Worm (Caenorhabditis elegans): Measurements from ENCODE around the gene B0228.8.

Gene B0228.8

ce11 chrII:7765456-7765855, 4.1 kb upstream of the B0228.8 start, which contains the start of gene srh-39:
TSS of gene srh-39 (minus strand) at chrII:7765556.
- TF ChIP-seq ceh-16 (tag; optimal IDR thresholded peaks at IDR 0.05) (no peak), nhr-23 (tag; optimal IDR thresholded peaks at IDR 0.05) (no peak), nhr-76 (tag; optimal IDR thresholded peaks at IDR 0.05) (no peak), nhr-28 (tag; optimal IDR thresholded peaks at IDR 0.05) (no peak), fkh-10 (GFP tag; optimal IDR thresholded peaks at IDR 0.05) (no peak), ceh-28 (tag; optimal IDR thresholded peaks at IDR 0.05) (no peak), skn-1 (tag; optimal IDR thresholded peaks at IDR 0.05) (no peak), tbx-2 (tag; optimal IDR thresholded peaks at IDR 0.05) (no peak), nhr-25 (tag; optimal IDR thresholded peaks at IDR 0.05) (no peak), pha-4 (tag; optimal IDR thresholded peaks at IDR 0.05) (no peak), elt-1 (tag; optimal IDR thresholded peaks at IDR 0.05) (no peak), elt-2 (tag; optimal IDR thresholded peaks at IDR 0.05) (no peak), unc-62 (GFP tag; optimal IDR thresholded peaks at IDR 0.05) (no peak), egl-5 (tag; optimal IDR thresholded peaks at IDR 0.05) (no peak), R02D3.7 (tag; optimal IDR thresholded peaks at IDR 0.05) (no peak), mml-1 (tag; optimal IDR thresholded peaks at IDR 0.05) (no peak), aly-2 (tag; optimal IDR thresholded peaks at IDR 0.05) (no peak), nhr-43 (tag; optimal IDR thresholded peaks at IDR 0.05; ENCODE audit: poor library complexity, severe bottlenecking) (no peak), nhr-237 (tag; optimal IDR thresholded peaks at IDR 0.05) (no peak), lin-39 (tag; optimal IDR thresholded peaks at IDR 0.05) (no peak)

- TF ChIP-seq mdl-1 (tag; optimal IDR thresholded peaks at IDR 0.05) (no peak), ceh-16 (tag; optimal IDR thresholded peaks at IDR 0.05) (no peak), ztf-4 (tag; optimal IDR thresholded peaks at IDR 0.05) (no peak), ztf-11 (tag; optimal IDR thresholded peaks at IDR 0.05) (no peak), lin-15B (tag; optimal IDR thresholded peaks at IDR 0.05) (no peak), aly-2 (tag; optimal IDR thresholded peaks at IDR 0.05) (no peak), ama-1 (optimal IDR thresholded peaks at IDR 0.05) (no peak), jun-1 (tag; optimal IDR thresholded peaks at IDR 0.05) (no peak), fos-1 (tag; optimal IDR thresholded peaks at IDR 0.05) (no peak), eor-1 (tag; optimal IDR thresholded peaks at IDR 0.05) (no peak), nhr-76 (tag; optimal IDR thresholded peaks at IDR 0.05) (no peak), ceh-28 (tag; optimal IDR thresholded peaks at IDR 0.05) (no peak), pqm-1 (tag; optimal IDR thresholded peaks at IDR 0.05) (no peak), tbx-2 (tag; optimal IDR thresholded peaks at IDR 0.05) (no peak), nhr-77 (tag; optimal IDR thresholded peaks at IDR 0.05) (no peak), egl-27 (tag; optimal IDR thresholded peaks at IDR 0.05) (no peak), elt-3 (tag; optimal IDR thresholded peaks at IDR 0.05) (no peak)
Observed at ce11 chrII:7763569-7763968, 2.2 kb upstream of the B0228.8 start, which contains the start of gene B0228.9. TSS of gene B0228.9 (minus strand) at chrII:7763669.

ce11 chrII:7758397-7759135, 2.8 kb downstream of the B0228.8 start, which contains the start of gene B0228.7:
TSS of gene B0228.7 (minus strand) at chrII:7759023.
- TF ChIP-seq hmg-11 (tag; optimal IDR thresholded peaks at IDR 0.05) (peak; percentile 10), lin-39 (tag; optimal IDR thresholded peaks at IDR 0.05) (peak; percentile 7), ztf-4 (tag; optimal IDR thresholded peaks at IDR 0.05) (no peak), ceh-28 (tag; optimal IDR thresholded peaks at IDR 0.05) (peak; percentile 24), elt-2 (tag; optimal IDR thresholded peaks at IDR 0.05) (peak; percentile 78), nhr-28 (tag; optimal IDR thresholded peaks at IDR 0.05) (no peak), unc-62 (GFP tag; optimal IDR thresholded peaks at IDR 0.05) (no peak), pqm-1 (tag; optimal IDR thresholded peaks at IDR 0.05) (peak; percentile 38), ama-1 (optimal IDR thresholded peaks at IDR 0.05) (peak; percentile 30), nfya-1 (tag; optimal IDR thresholded peaks at IDR 0.05; ENCODE audit: insufficient read depth) (peak; percentile 49), pha-4 (tag; optimal IDR thresholded peaks at IDR 0.05) (peak; percentile 64), lin-15B (tag; optimal IDR thresholded peaks at IDR 0.05) (peak; percentile 22), nhr-43 (tag; optimal IDR thresholded peaks at IDR 0.05; ENCODE audit: poor library complexity, severe bottlenecking) (no peak)

ce11 chrII:7756810-7757209, 4.5 kb downstream of the B0228.8 start:
- TF ChIP-seq nhr-43 (tag; optimal IDR thresholded peaks at IDR 0.05; ENCODE audit: poor library complexity, severe bottlenecking) (peak; percentile 57), lsy-12 (tag; optimal IDR thresholded peaks at IDR 0.05) (peak; percentile 40), nhr-76 (tag; optimal IDR thresholded peaks at IDR 0.05) (no peak), nhr-28 (tag; optimal IDR thresholded peaks at IDR 0.05) (no peak), nhr-12 (tag; optimal IDR thresholded peaks at IDR 0.05) (no peak), snpc-4 (tag; optimal IDR thresholded peaks at IDR 0.05) (no peak), R02D3.7 (tag; optimal IDR thresholded peaks at IDR 0.05) (peak; percentile 13), pqm-1 (tag; optimal IDR thresholded peaks at IDR 0.05) (peak; percentile 59), lin-15B (tag; optimal IDR thresholded peaks at IDR 0.05) (peak; percentile 11), unc-62 (GFP tag; optimal IDR thresholded peaks at IDR 0.05) (no peak), mdl-1 (tag; optimal IDR thresholded peaks at IDR 0.05) (no peak), nhr-237 (tag; optimal IDR thresholded peaks at IDR 0.05) (no peak), ZK546.5 (tag; optimal IDR thresholded peaks at IDR 0.05) (no peak), ceh-9 (tag; optimal IDR thresholded peaks at IDR 0.05) (no peak), fos-1 (tag; optimal IDR thresholded peaks at IDR 0.05) (no peak), ceh-16 (tag; optimal IDR thresholded peaks at IDR 0.05) (no peak), unc-39 (tag; optimal IDR thresholded peaks at IDR 0.05) (no peak), nhr-25 (tag; optimal IDR thresholded peaks at IDR 0.05) (peak; percentile 34), elt-1 (tag; optimal IDR thresholded peaks at IDR 0.05) (no peak), sea-2 (GFP tag; optimal IDR thresholded peaks at IDR 0.05) (no peak), ama-1 (optimal IDR thresholded peaks at IDR 0.05) (peak; percentile 89), lin-39 (tag; optimal IDR thresholded peaks at IDR 0.05) (no peak), ceh-28 (tag; optimal IDR thresholded peaks at IDR 0.05) (no peak), elt-3 (tag; optimal IDR thresholded peaks at IDR 0.05) (peak in 1 of 3 experiments; percentile 5), nhr-77 (tag; optimal IDR thresholded peaks at IDR 0.05) (no peak), egl-5 (tag; optimal IDR thresholded peaks at IDR 0.05) (no peak), nhr-23 (tag; optimal IDR thresholded peaks at IDR 0.05) (no peak), jun-1 (tag; optimal IDR thresholded peaks at IDR 0.05) (peak; percentile 65), fkh-10 (GFP tag; optimal IDR thresholded peaks at IDR 0.05) (no peak)
